Fruit fly (Drosophila melanogaster) whole organism, embryonic: ENCODE data around the gene CG12224.

Source experiments
- Aef1 ChIP-seq: fragments of 200-800 bp; sonication (Bioruptor generic); IDR thresholded peaks from 3 replicates; pipeline ENCODE4 v1.3.6; 2022; ENCODE audit warnings: missing biosample characterization, missing genetic modification characterization
- CG10147 ChIP-seq: fragments of 200-800 bp; sonication (Bioruptor generic); optimal IDR thresholded peaks from 2 replicates; lab custom pipeline; 2019; ENCODE audit warnings: missing biosample characterization, mild to moderate bottlenecking, missing genetic modification characterization, moderate library complexity
- CG1024 ChIP-seq: fragments of 200-800 bp; sonication (Bioruptor generic); IDR thresholded peaks from 2 replicates; pipeline ENCODE4 v1.3.6; 2022; ENCODE audit warnings: missing biosample characterization, missing genetic modification characterization
- CG10366 ChIP-seq: fragments of 200-800 bp; sonication (Bioruptor generic); IDR thresholded peaks from 2 replicates; pipeline ENCODE4 v1.3.6; 2022; ENCODE audit warnings: missing biosample characterization, missing genetic modification characterization
- CG13424 ChIP-seq: fragments of 200-800 bp; sonication (Bioruptor generic); optimal IDR thresholded peaks from 2 replicates; lab custom pipeline; 2019; ENCODE audit warnings: missing biosample characterization, mild to moderate bottlenecking, missing genetic modification characterization, moderate library complexity
- CG13624 ChIP-seq: fragments of 200-800 bp; sonication (Bioruptor generic); optimal IDR thresholded peaks from 2 replicates; lab custom pipeline; 2016; ENCODE audit warnings: missing biosample characterization, missing genetic modification characterization
- CG1647 ChIP-seq: fragments of 200-800 bp; sonication (Bioruptor generic); optimal IDR thresholded peaks from 3 replicates; lab custom pipeline; 2016; ENCODE audit warnings: missing biosample characterization, missing genetic modification characterization
- CG16813 ChIP-seq: fragments of 200-800 bp; sonication (Bioruptor generic); IDR thresholded peaks from 3 replicates; pipeline ENCODE4 v1.3.6; 2022; ENCODE audit warnings: missing biosample characterization, missing genetic modification characterization; ENCODE audit not compliant: partially characterized antibody
- CG17568 ChIP-seq: fragments of 200-800 bp; sonication (Bioruptor generic); optimal IDR thresholded peaks from 2 replicates; lab custom pipeline; 2018; ENCODE audit warnings: missing biosample characterization, mild to moderate bottlenecking, missing genetic modification characterization, moderate library complexity
- CG2129 ChIP-seq: fragments of 200-800 bp; sonication (Bioruptor generic); IDR thresholded peaks from 2 replicates; pipeline ENCODE4 v1.3.6; 2022; ENCODE audit warnings: missing biosample characterization, missing genetic modification characterization; ENCODE audit not compliant: partially characterized antibody
- CG2202 ChIP-seq: fragments of 200-800 bp; sonication (Bioruptor generic); optimal IDR thresholded peaks from 2 replicates; lab custom pipeline; 2018; ENCODE audit warnings: missing biosample characterization, mild to moderate bottlenecking, missing genetic modification characterization
- CG31441 ChIP-seq: fragments of 200-800 bp; sonication (Bioruptor generic); IDR thresholded peaks from 2 replicates; pipeline ENCODE4 v1.3.6; 2022; ENCODE audit warnings: missing biosample characterization, missing genetic modification characterization
- CG32767 ChIP-seq: fragments of 200-800 bp; sonication (Bioruptor generic); IDR thresholded peaks from 2 replicates; pipeline ENCODE4 v1.3.6; 2022; ENCODE audit warnings: missing biosample characterization, missing genetic modification characterization
- CG34224 ChIP-seq: fragments of 200-800 bp; sonication (Bioruptor generic); IDR thresholded peaks from 3 replicates; pipeline ENCODE4 v1.3.6; 2022; ENCODE audit warnings: missing biosample characterization, missing genetic modification characterization; ENCODE audit not compliant: partially characterized antibody
- CG6654 ChIP-seq: fragments of 200-800 bp; sonication (Bioruptor generic); optimal IDR thresholded peaks from 2 replicates; lab custom pipeline; 2017; ENCODE audit warnings: missing biosample characterization, mild to moderate bottlenecking, missing genetic modification characterization
- CG6791 ChIP-seq: fragments of 200-800 bp; sonication (Bioruptor generic); IDR thresholded peaks from 3 replicates; pipeline ENCODE4 v1.3.6; 2022; ENCODE audit warnings: missing biosample characterization, missing genetic modification characterization; ENCODE audit not compliant: partially characterized antibody
- CG7271 ChIP-seq: fragments of 200-800 bp; sonication (Bioruptor generic); optimal IDR thresholded peaks from 2 replicates; lab custom pipeline; 2018; ENCODE audit warnings: missing biosample characterization, mild to moderate bottlenecking, missing genetic modification characterization, moderate library complexity
- CG7839 ChIP-seq: fragments of 200-800 bp; sonication (Bioruptor generic); optimal IDR thresholded peaks from 3 replicates; lab custom pipeline; 2018; ENCODE audit warnings: missing biosample characterization, mild to moderate bottlenecking, missing genetic modification characterization, moderate library complexity
- CG7963 ChIP-seq: fragments of 200-800 bp; sonication (Bioruptor generic); IDR thresholded peaks from 3 replicates; pipeline ENCODE4 v1.3.6; 2022; ENCODE audit warnings: missing biosample characterization, missing genetic modification characterization; ENCODE audit not compliant: partially characterized antibody
- CG8290 ChIP-seq, 3 experiments: fragments of 200-800 bp; sonication (Bioruptor generic); optimal IDR thresholded peaks; 2 replicates each; lab custom pipeline; 2016 to 2019; ENCODE audit warnings: missing biosample characterization in 3 of 3, missing genetic modification characterization in 3 of 3, mild to moderate bottlenecking in 2 of 3, moderate library complexity in 1 of 3
- Dll ChIP-seq: fragments of 200-800 bp; sonication (Bioruptor generic); IDR thresholded peaks from 4 replicates; pipeline ENCODE4 v1.3.6; 2022; ENCODE audit warnings: missing biosample characterization, missing genetic modification characterization; ENCODE audit not compliant: partially characterized antibody
- Hmr ChIP-seq: fragments of 200-800 bp; sonication (Bioruptor generic); optimal IDR thresholded peaks from 3 replicates; lab custom pipeline; 2017; ENCODE audit warnings: mild to moderate bottlenecking, missing biosample characterization, missing genetic modification reagents, missing genetic modification characterization
- Hr3 ChIP-seq: fragments of 200-800 bp; sonication (Bioruptor generic); optimal IDR thresholded peaks from 3 replicates; lab custom pipeline; 2016; ENCODE audit warnings: missing biosample characterization, missing genetic modification characterization
- Hr51 ChIP-seq, 2 experiments: fragments of 200-800 bp; sonication (Bioruptor generic); optimal IDR thresholded peaks; 2 replicates in 1 of 2; 3 replicates in 1 of 2; lab custom pipeline; 2016 to 2018; ENCODE audit warnings: missing biosample characterization in 2 of 2, missing genetic modification characterization in 2 of 2, mild to moderate bottlenecking in 1 of 2, moderate library complexity in 1 of 2
- Mad ChIP-seq: fragments of 200-800 bp; sonication (Bioruptor generic); optimal IDR thresholded peaks from 2 replicates; lab custom pipeline; 2016; ENCODE audit warnings: missing biosample characterization, missing genetic modification characterization
- Meics ChIP-seq: fragments of 200-800 bp; sonication (Bioruptor generic); optimal IDR thresholded peaks from 2 replicates; lab custom pipeline; 2017; ENCODE audit warnings: missing biosample characterization, mild to moderate bottlenecking, missing genetic modification characterization
- Myb ChIP-seq: fragments of 200-800 bp; sonication (Bioruptor generic); optimal IDR thresholded peaks from 2 replicates; lab custom pipeline; 2016; ENCODE audit warnings: missing biosample characterization, missing genetic modification characterization
- NFAT ChIP-seq: fragments of 200-800 bp; sonication (Bioruptor generic); IDR thresholded peaks from 2 replicates; pipeline ENCODE4 v1.3.6; 2022; ENCODE audit warnings: missing biosample characterization, missing genetic modification characterization
- Sox100B ChIP-seq: fragments of 200-800 bp; sonication (Bioruptor generic); optimal IDR thresholded peaks from 3 replicates; lab custom pipeline; 2018; ENCODE audit warnings: missing biosample characterization, mild to moderate bottlenecking, missing genetic modification characterization
- Trl ChIP-seq, 3 experiments: fragments of >200 bp in 2 of 3; fragments of 200-800 bp in 1 of 3; sonication (Bioruptor generic) in 1 of 3; optimal IDR thresholded peaks; 2 replicates in 1 of 3; 3 replicates in 2 of 3; lab custom pipeline; 2016 to 2017; ENCODE audit warnings: missing biosample characterization in 1 of 3, missing genetic modification characterization in 1 of 3
- bbx ChIP-seq: fragments of 200-800 bp; sonication (Bioruptor generic); IDR thresholded peaks from 2 replicates; pipeline ENCODE4 v1.3.6; 2022; ENCODE audit warnings: missing biosample characterization, missing genetic modification characterization; ENCODE audit not compliant: partially characterized antibody
- gcm2 ChIP-seq: fragments of 200-800 bp; sonication (Bioruptor generic); optimal IDR thresholded peaks from 2 replicates; lab custom pipeline; 2016; ENCODE audit warnings: missing biosample characterization, missing genetic modification characterization
- gfzf ChIP-seq: fragments of 200-800 bp; sonication (Bioruptor generic); optimal IDR thresholded peaks from 2 replicates; lab custom pipeline; 2016; ENCODE audit warnings: missing biosample characterization, mild to moderate bottlenecking, missing genetic modification characterization, moderate library complexity
- gsb-n ChIP-seq: fragments of 200-800 bp; sonication (Bioruptor generic); optimal IDR thresholded peaks from 3 replicates; lab custom pipeline; 2018; ENCODE audit warnings: missing biosample characterization, mild to moderate bottlenecking, missing genetic modification characterization
- hth ChIP-seq: fragments of >200 bp; optimal IDR thresholded peaks from 2 replicates; lab custom pipeline; 2017; ENCODE audit warnings: inconsistent platforms
- lola ChIP-seq, 3 experiments: fragments of >200 bp in 2 of 3; fragments of 200-800 bp in 1 of 3; sonication (Bioruptor generic) in 1 of 3; optimal IDR thresholded peaks; 2 replicates each; lab custom pipeline; 2017 to 2019; ENCODE audit warnings: missing biosample characterization in 3 of 3, missing genetic modification characterization in 3 of 3, mild to moderate bottlenecking in 1 of 3, moderate library complexity in 1 of 3
- mam ChIP-seq: fragments of 200-800 bp; sonication (Bioruptor generic); optimal IDR thresholded peaks from 3 replicates; lab custom pipeline; 2016; ENCODE audit warnings: missing biosample characterization, missing genetic modification characterization
- pan ChIP-seq, 4 experiments: fragments of >200 bp in 3 of 4; fragments of 200-800 bp in 1 of 4; sonication (Bioruptor generic) in 1 of 4; optimal IDR thresholded peaks in 3 of 4; IDR thresholded peaks in 1 of 4; 2 replicates each; pipeline versions ENCODE4 v1.3.6 to Lab custom; 2017 to 2022; ENCODE audit warnings: missing biosample characterization in 2 of 4, missing genetic modification characterization in 2 of 4, mixed read lengths in 1 of 4
- scrt ChIP-seq: fragments of 200-800 bp; sonication (Bioruptor generic); optimal IDR thresholded peaks from 2 replicates; lab custom pipeline; 2018; ENCODE audit warnings: missing biosample characterization, mild to moderate bottlenecking, missing genetic modification characterization, moderate library complexity
- sna ChIP-seq: fragments of 200-800 bp; sonication (Bioruptor generic); IDR thresholded peaks from 2 replicates; pipeline ENCODE4 v1.3.6; 2022; ENCODE audit warnings: missing biosample characterization, missing genetic modification characterization; ENCODE audit not compliant: partially characterized antibody
- trem ChIP-seq: fragments of 200-800 bp; optimal IDR thresholded peaks from 3 replicates; lab custom pipeline; 2019; ENCODE audit warnings: missing biosample characterization, mild to moderate bottlenecking, missing genetic modification characterization, moderate library complexity
- ttk ChIP-seq: fragments of 200-800 bp; sonication (Bioruptor generic); IDR thresholded peaks from 2 replicates; pipeline ENCODE4 v2.1.2; 2022; ENCODE audit warnings: missing biosample characterization, missing genetic modification characterization
- unc-4 ChIP-seq: fragments of 200-800 bp; sonication (Bioruptor generic); IDR thresholded peaks from 2 replicates; pipeline ENCODE4 v1.3.6; 2022; ENCODE audit warnings: missing biosample characterization, missing genetic modification characterization; ENCODE audit not compliant: partially characterized antibody
- vnd ChIP-seq: fragments of 200-800 bp; sonication (Bioruptor generic); IDR thresholded peaks from 3 replicates; pipeline ENCODE4 v1.3.6; 2022; ENCODE audit warnings: missing biosample characterization, missing genetic modification characterization; ENCODE audit not compliant: partially characterized antibody
- zfh2 ChIP-seq: fragments of 200-800 bp; sonication (Bioruptor generic); optimal IDR thresholded peaks from 2 replicates; lab custom pipeline; 2016; ENCODE audit warnings: missing biosample characterization, missing genetic modification characterization

CG12224 gene

DNA sequence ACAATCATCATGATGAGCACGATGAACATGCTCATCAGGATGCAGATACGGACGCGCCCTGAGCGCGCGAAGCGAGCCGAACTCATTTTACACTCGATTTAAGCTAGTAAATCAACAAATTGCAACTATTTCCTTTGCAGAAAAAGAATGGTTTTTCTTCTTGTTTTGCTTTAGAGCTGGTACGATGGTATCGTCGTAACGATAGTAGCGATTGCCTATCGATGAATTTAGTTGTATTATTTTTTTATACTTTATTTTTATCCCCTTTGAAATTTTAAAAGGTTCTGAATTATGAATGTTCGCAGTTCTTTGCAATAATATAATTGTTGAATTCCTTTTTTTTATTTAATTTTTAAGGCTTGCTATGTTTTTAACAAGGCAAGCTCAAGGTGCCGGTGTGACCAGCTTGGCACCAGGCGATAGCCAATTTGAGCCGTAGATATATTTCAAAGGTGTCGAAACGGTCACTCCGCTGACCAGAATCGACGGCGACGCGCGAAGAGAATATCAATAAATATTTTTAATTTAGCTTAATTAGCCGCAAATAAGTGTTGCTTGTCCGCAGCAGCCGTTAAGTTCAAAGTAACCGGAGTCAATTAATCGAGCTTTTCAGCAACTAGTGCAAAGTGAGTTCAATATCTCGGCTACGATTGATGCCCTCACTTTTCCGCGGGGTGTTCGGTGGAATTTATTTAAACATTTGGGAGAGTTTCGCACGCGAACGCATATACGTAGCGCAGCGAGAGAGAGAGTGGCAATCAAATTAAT, 14.4 kb downstream of the CG12224 start, which contains the start of the genes CG12213 and GC1 (continued):
- TF ChIP-seq CG1647 (peak; percentile 12), scrt (peak; percentile 33), CG8290 (GFP tag; optimal IDR thresholded peaks at IDR 0.05; lab: Kevin White, UChicago) (peak; percentile 83), CG8290 (tag; optimal IDR thresholded peaks at IDR 0.05; lab: Kevin White, UChicago) (peak; percentile 32 to 64), CG2202 (tag; lab: Kevin White, UChicago) (no peak), CG32767 (GFP tag; lab: Robert Waterston, UW) (no peak), CG2129 (peak; percentile 97), CG1024 (GFP tag; lab: Robert Waterston, UW) (no peak), CG7839 (tag; lab: Kevin White, UChicago) (peak; percentile 17), Aef1 (GFP tag; lab: Robert Waterston, UW) (no peak), lola (GFP tag; optimal IDR thresholded peaks at IDR 0.05; lab: Kevin White, UChicago) (peak in 1 of 3 experiments; percentile 44), Mad (GFP tag; lab: Kevin White, UChicago) (peak; percentile 20), hth (lab: Kevin White, UChicago) (no peak), pan (optimal IDR thresholded peaks at IDR 0.05; lab: Kevin White, UChicago) (no peak), pan (GFP tag; optimal IDR thresholded peaks at IDR 0.05 in 1 of 2, IDR thresholded peaks at IDR 0.05 in 1 of 2) (peak in 1 of 2 experiments; percentile 28), CG7271 (peak; percentile 0), CG31441 (GFP tag; lab: Robert Waterston, UW) (peak; percentile 45; the same call in 1 of the 2 replicates), Hmr (GFP tag; lab: Kevin White, UChicago) (peak; percentile 37), CG6791 (GFP tag; lab: Robert Waterston, UW) (peak; percentile 94), zfh2 (GFP tag; lab: Kevin White, UChicago) (peak; percentile 16), Hr3 (peak; percentile 33), CG10147 (GFP tag; lab: Kevin White, UChicago) (peak; percentile 4), NFAT (GFP tag; lab: Robert Waterston, UW) (0 out of 2 replicates have a peak, but pooled peaks have one; percentile 28), trem (peak; percentile 93), sna (GFP tag; lab: Robert Waterston, UW) (peak; percentile 99), CG7963 (GFP tag; lab: Robert Waterston, UW) (peak; percentile 91), CG13424 (tag; lab: Kevin White, UChicago) (peak; percentile 4), CG10366 (GFP tag; lab: Robert Waterston, UW) (no peak), vnd (GFP tag; lab: Robert Waterston, UW) (peak; percentile 98), Dll (peak; percentile 99), Hr51 (GFP tag; optimal IDR thresholded peaks at IDR 0.05; lab: Kevin White, UChicago) (peak in 1 of 2 experiments; percentile 9), CG34224 (GFP tag; lab: Robert Waterston, UW) (peak; percentile 99), mam (GFP tag; lab: Kevin White, UChicago) (peak; percentile 52), ttk (GFP tag; lab: Robert Waterston, UW) (no peak), bbx (GFP tag; lab: Robert Waterston, UW) (peak; percentile 96), CG16813 (GFP tag; lab: Robert Waterston, UW) (peak; percentile 99), gcm2 (no peak), Trl (optimal IDR thresholded peaks at IDR 0.05; lab: Kevin White, UChicago) (peak; percentile 29 to 62), Trl (GFP tag; optimal IDR thresholded peaks at IDR 0.05; lab: Kevin White, UChicago) (peak; percentile 4), Meics (GFP tag; lab: Kevin White, UChicago) (no peak), CG6654 (GFP tag; lab: Kevin White, UChicago) (no peak), CG13624 (GFP tag; lab: Kevin White, UChicago) (peak; percentile 35), gsb-n (peak; percentile 34), CG17568 (GFP tag; lab: Kevin White, UChicago) (no peak), Myb (GFP tag; lab: Kevin White, UChicago) (peak; percentile 30), gfzf (peak; percentile 93), Sox100B (peak; percentile 3), unc-4 (peak; percentile 99)
